Fruit fly (Drosophila melanogaster) whole organism: ENCODE results near the gene wuho.

Source experiments
- CG8478 ChIP-seq: fragments of >200 bp; optimal IDR thresholded peaks from 2 replicates; lab custom pipeline; 2018; ENCODE audit warnings: inconsistent platforms
- Dll ChIP-seq: fragments of >200 bp; optimal IDR thresholded peaks from 2 replicates; lab custom pipeline; 2017
- EcR ChIP-seq, 2 experiments: fragments of >200 bp; optimal IDR thresholded peaks; 2 replicates each; lab custom pipeline; 2017; ENCODE audit warnings: missing biosample characterization in 2 of 2, missing genetic modification characterization in 2 of 2, missing genetic modification reagents in 2 of 2
- pan ChIP-seq: fragments of >200 bp; optimal IDR thresholded peaks from 2 replicates; lab custom pipeline; 2017
- psq ChIP-seq: fragments of >200 bp; optimal IDR thresholded peaks from 2 replicates; lab custom pipeline; 2017
- usp ChIP-seq: fragments of >200 bp; optimal IDR thresholded peaks from 2 replicates; lab custom pipeline; 2017; ENCODE audit warnings: missing biosample characterization, missing genetic modification characterization, mixed read lengths

wuho gene

DNA sequence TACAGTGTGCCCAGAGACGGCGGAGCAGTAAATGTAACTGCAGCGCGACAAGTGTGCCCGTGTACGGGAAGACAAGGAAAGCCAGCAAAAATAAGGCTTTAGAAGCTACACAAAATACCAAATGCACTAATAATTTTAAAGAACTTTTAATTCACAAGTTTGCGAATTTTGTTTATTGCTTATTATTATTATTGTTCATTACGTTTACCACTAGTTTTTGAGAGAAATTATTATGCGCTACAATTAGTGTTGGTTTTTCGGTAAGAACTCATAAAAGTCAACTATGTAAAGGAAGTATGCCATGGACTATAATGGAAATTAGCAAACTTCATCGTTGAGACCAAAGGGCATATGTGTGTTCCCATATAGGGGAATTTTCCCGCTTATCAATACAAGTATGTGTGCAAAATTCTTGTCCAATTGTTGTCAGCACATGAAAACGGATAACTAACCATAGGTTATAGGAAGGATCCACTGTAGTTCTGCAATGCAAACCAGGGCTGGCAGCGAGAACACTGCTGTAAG, 20.7 kb upstream of the wuho start, which contains the start of gene schlank:
Gene schlank, minus strand, starts transcription at position 42 of the 525 bp plus-strand sequence.
- TF ChIP-seq CG8478 (lab: Kevin White, UChicago), result no peak
- no peak for TF ChIP-seq pan
- TF ChIP-seq EcR (GFP tag; optimal IDR thresholded peaks at IDR 0.05; lab: Kevin White, UChicago), result no peak
- TF ChIP-seq psq (lab: Kevin White, UChicago), result no peak
- TF ChIP-seq Dll (lab: Kevin White, UChicago), result no peak
- TF ChIP-seq usp, result no peak

DNA sequence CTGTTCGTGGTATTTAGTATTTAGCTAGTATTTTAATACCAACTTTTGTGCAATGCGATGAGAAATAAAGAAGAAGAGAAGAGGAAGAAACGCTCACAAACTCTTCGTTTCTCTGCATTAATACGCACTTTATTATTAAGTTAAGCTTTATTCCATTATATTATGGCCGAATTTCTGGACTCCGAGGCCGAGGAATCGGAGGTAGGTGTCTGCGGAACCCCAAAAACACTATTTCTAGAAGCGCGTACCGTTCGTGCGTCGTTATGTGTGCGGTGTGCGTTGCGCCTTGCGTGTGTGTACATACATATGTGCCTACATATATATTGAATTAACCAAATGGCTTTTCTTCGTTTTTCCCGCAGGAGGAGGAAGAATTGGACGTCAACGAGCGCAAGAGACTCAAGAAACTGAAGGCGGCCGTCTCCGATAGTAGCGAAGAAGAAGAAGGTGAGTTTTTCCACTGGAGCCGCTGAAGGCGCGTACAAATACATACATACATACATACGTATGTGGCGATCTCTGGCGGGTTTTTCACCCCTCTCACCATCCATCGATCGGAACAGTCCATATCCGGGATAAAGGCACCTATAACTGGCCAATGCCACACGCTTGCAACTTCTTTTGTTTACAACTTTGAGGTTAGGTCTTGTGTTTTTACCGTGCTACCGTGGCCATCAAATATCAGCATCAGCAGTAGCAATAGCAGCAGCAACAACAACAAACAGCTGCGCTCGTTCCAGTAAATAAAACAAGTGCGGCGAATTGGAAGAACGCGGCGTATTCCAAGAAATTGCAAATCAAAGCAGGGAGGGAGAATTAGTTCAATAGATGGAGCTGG, 19.9 kb upstream of the wuho start, which contains the start of gene Spt6:
Gene Spt6, plus strand, starts transcription at position 53 of the 838 bp plus-strand sequence.
- TF ChIP-seq usp (no peak), psq (lab: Kevin White, UChicago) (no peak), EcR (GFP tag; optimal IDR thresholded peaks at IDR 0.05; lab: Kevin White, UChicago) (no peak), pan (no peak), CG8478 (lab: Kevin White, UChicago) (no peak)

DNA sequence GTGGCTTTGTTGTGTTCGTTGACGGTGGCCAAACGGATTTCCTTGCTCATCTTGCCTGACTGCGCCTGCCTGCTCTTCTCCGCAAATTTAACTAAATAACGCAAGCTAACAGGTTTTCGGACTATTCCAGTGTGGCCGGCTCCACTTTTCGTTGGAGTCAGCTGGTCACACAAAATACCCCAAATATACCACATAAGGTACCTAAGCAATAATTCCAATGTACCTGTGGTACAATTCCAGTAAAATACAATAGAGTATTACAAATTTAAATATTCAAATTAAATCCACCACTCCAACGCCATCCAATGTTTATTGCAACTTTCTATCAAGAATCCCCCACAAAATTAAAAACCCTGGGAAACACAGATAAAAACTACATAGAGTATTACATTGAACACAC, 11.3 kb upstream of the wuho start, which contains the start of gene CG3566:
Gene CG3566, minus strand, starts transcription at position 135 of the 400 bp plus-strand sequence.
- TF ChIP-seq psq (lab: Kevin White, UChicago) (no peak), Dll (lab: Kevin White, UChicago) (no peak), pan (no peak), EcR (GFP tag; optimal IDR thresholded peaks at IDR 0.05; lab: Kevin White, UChicago) (no peak), usp (no peak), CG8478 (lab: Kevin White, UChicago) (no peak)

DNA sequence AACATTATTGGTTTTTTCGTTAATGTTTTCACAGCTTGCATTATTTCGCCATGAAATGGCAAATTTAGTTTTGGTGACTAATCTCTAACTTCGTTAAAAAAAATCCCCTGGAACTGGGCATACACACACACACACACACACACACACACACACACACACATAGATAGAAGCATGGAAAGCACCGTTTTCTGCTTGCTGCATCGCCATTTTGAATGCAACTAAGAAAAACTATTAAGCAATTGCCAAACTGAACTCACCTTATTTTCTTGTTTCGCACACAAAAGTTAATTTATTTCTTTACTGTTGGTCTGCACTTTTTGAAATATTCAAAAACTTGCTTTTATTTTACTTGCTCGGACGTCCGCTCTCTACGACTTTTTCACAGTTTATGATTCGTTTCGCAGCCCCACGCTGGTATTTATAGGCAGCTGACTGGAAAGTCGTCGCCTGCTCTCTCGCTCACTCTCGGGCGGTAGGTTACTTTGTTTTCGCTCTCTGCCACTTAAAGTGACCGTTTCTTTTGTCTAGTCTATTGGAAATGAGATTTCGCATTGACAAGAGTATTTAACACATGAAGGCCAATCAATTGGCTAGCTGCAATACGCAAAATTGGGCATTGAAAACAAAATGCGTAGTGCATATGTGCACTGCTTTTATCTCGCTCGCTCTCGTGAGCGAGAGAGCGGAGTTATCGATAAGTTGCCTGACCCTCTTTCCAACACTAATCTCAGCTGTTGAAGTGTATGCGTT, 8.8 kb upstream of the wuho start:
- TF ChIP-seq CG8478 (lab: Kevin White, UChicago) (peak; percentile 69), usp (no peak)

DNA sequence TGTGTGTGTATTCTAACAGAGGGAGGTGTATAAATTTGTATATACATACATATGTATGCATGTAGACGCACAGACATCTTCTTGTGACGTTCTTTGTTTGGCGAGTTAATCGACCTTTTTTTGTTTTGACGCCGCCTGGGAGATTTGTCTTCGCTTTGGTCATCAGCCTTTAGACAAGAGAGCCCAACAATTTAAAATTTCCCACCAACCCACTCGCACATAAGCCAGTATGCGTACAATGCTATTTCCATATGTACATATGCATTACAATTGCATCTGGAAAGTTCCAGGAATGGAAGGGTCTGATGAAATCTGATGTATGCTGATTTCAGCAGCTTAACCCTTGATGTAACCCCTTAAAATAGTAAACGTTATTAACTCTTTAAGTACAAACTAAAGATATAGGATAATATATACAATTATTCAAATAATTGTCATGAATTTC, 8.2 kb upstream of the wuho start, which contains the start of gene Ubi-p5E:
Gene Ubi-p5E, minus strand, starts transcription at position 19 of the 445 bp plus-strand sequence.
- TF ChIP-seq Dll (lab: Kevin White, UChicago) (no peak), CG8478 (lab: Kevin White, UChicago) (no peak), pan (no peak), usp (no peak), psq (lab: Kevin White, UChicago) (no peak), EcR (GFP tag; optimal IDR thresholded peaks at IDR 0.05; lab: Kevin White, UChicago) (no peak)

DNA sequence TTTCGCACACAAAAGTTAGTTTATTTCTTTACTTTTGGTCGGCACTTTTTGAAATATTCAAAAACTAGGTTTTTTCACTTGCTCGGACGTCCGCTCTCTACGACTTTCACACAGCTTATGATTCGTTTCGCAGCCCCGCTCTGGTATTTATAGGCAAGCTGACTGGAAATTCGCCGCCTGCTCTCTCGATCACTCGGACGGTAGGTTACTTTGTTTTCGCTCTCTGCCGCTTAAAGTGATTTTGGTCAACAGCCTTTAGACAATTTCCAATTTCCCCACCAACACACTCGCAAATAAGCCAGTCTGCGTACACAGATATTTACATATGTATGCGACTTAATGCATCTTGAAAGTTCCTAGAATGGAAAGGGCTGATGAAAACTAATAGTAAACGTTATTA, 4.4 kb upstream of the wuho start, which contains the start of gene CG11700:
Gene CG11700, minus strand, starts transcription at position 106 of the 400 bp plus-strand sequence.
- TF ChIP-seq CG8478 (lab: Kevin White, UChicago) (no peak), pan (no peak), usp (no peak), Dll (lab: Kevin White, UChicago) (no peak), EcR (GFP tag; optimal IDR thresholded peaks at IDR 0.05; lab: Kevin White, UChicago) (no peak), psq (lab: Kevin White, UChicago) (no peak)

DNA sequence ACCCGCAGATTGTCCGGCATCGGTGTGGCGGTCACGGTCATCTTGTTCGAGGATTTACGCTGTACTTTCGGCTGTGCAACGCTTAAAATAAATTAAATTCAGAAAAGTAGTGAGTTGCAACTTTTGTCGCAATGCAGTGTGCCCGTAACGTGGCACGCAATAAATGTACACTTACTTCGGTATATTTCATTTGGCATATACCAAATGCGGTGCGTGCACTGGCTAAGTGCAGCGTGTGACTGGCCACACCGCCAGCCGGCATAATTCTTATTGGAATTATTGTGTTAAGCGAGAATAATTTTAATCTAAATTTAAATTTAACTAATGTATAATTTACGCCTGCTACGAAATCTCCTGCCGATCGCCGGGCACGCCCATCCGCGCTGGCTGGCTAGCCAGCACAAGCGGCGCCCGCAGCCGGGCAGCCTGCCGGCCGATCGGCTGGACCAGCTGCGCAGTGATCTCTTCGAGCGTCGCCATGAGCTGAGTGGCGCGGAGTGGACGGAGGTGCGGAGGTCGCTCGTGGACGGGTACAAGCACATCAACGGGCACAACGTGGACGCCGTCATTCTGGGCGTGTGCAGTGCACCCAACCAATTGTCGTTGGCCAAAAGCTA, 3.3 kb downstream of the wuho start, which contains the start of the genes Rpt4 and mldr:
Gene Rpt4, minus strand, starts transcription at position 163 of the 617 bp plus-strand sequence.
Gene mldr, plus strand, starts transcription at position 221 of the 617 bp plus-strand sequence.
- TF ChIP-seq CG8478 (lab: Kevin White, UChicago) (no peak), Dll (lab: Kevin White, UChicago) (no peak), EcR (GFP tag; optimal IDR thresholded peaks at IDR 0.05; lab: Kevin White, UChicago) (no peak), psq (lab: Kevin White, UChicago) (no peak), usp (no peak), pan (no peak)

DNA sequence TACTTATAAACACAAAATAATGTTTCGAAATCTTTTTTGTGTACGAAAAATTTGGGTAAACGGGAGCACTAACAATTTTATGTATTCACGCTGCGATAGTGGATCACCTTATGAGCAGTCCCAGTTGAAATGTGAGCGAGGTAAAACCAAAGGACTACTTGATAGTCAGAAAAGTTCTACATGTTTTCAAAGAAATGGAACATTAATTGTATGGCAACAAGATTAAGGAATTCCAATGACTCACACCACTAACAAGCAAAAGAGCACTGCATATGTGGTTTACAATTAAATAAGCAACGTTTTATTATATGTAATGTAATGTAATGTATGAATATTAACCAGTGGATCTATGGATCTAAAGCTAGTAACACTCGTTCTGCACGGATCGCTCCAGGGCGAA, 6.3 kb downstream of the wuho start, which contains the start of gene CG15892:
Gene CG15892, minus strand, starts transcription at position 101 of the 400 bp plus-strand sequence.
- TF ChIP-seq pan, result no peak
- TF ChIP-seq CG8478 (lab: Kevin White, UChicago), result no peak
- no peak for TF ChIP-seq psq (lab: Kevin White, UChicago)
- no peak for TF ChIP-seq EcR (GFP tag; optimal IDR thresholded peaks at IDR 0.05; lab: Kevin White, UChicago)
- TF ChIP-seq Dll (lab: Kevin White, UChicago), result no peak
- TF ChIP-seq usp, result no peak

DNA sequence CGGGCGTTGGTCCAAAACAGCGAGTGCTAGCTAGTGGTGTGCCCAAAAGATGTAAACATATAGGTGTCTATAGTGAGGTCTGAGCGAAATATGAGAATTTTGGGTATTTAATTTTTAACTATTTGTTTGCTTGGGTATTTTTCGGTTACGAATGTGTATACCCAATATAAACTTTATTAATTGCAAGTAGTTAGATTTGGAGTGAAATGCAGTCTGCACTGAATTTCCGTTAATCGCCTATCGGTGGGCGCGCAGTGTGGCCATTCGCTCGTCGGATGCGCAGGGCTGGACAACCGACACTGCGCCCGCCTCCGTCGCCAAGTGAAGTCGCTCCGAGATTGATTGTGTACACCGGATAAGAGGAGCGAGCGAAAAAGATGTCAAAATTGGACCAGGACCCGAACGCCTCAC, 7.2 kb downstream of the wuho start, which contains the start of the genes CG15891 and CG3815:
Gene CG15891, minus strand, starts transcription at position 217 of the 411 bp plus-strand sequence.
Gene CG3815, plus strand, starts transcription at position 261 of the 411 bp plus-strand sequence.
- TF ChIP-seq pan, result no peak
- TF ChIP-seq psq (lab: Kevin White, UChicago), result no peak
- TF ChIP-seq usp, result no peak
- TF ChIP-seq CG8478 (lab: Kevin White, UChicago), result no peak
- TF ChIP-seq Dll (lab: Kevin White, UChicago), result no peak
- TF ChIP-seq EcR (GFP tag; optimal IDR thresholded peaks at IDR 0.05; lab: Kevin White, UChicago), result no peak

DNA sequence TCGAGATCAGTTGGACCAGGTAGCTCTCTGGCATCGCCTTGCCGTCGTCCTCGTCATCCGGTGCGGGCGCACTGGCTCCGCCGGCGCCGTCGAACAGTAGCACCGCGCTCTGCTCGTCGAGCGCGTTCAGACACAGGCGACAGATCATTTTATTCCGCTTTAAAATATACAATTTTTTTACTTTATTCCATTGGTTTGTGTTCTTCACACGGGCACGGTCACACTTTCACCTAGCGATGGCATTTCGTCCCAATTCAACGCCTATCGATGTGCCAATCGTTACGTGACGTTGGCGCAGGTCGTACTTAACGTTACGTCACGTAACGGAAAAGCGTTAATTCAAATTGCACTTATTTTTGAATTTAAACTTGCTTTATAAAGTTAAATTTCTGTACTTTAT, 13.2 kb downstream of the wuho start, which contains the start of gene CG12219:
Gene CG12219, minus strand, starts transcription at position 234 of the 400 bp plus-strand sequence.
- no peak for TF ChIP-seq CG8478 (lab: Kevin White, UChicago)

DNA sequence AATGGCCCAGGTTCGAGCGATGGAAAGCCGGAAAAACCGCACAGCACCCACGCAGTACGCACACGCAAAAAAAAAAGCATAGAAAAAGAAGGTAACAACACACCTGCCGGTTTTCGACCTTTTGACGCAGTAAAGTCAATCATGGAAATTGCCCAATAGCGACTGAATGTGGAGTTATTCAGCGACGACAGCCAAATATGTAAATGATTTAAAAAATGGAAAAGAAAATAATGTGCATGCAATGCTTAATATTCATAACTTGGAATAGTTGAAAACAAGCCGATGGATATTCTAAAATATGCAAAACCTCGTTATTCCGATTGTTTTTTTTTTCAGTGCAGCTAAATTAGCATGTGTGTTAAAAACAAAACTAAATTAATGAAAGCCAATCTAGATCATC, 15.3 kb downstream of the wuho start:
- TF ChIP-seq psq (lab: Kevin White, UChicago), result no peak
- no peak for TF ChIP-seq Dll (lab: Kevin White, UChicago)
